Fruit fly (Drosophila melanogaster) Kc167 (cell line): ENCODE data around the gene Prosbeta2.

Experiments
- Sin3A ChIP-seq: fragments of >200 bp; optimal IDR thresholded peaks from 2 replicates; lab custom pipeline; 2018; ENCODE audit warnings: missing external identifiers
- psq ChIP-seq: fragments of >200 bp; optimal IDR thresholded peaks from 2 replicates; lab custom pipeline; 2017; ENCODE audit warnings: missing external identifiers

DNA sequence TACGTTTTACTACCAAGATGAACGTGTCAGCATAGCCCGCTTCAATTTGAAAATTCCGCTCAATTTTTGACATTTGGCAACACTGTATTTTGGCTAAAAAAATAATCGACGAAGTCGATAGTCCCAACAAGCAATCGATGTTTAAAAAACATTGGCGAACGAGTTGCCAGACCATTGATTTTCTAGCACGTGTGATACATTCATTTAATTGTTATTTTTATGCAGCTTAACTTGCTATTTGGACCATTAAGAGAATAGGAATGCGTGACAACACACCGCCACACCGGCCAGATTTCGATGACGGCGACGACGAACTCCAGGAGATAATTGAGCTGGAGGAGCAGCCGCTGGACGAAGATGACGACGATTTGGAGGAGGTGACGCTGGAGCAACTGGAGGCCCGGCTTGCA, 17.1 kb upstream of the Prosbeta2 start, which contains the start of gene CG5114:
- TF ChIP-seq psq (lab: Kevin White, UChicago) (no peak), Sin3A (lab: Kevin White, UChicago) (no peak)
